Fruit fly (Drosophila melanogaster) whole organism, embryonic: ENCODE results near the gene CG34432.
A peak's percentile ranks its signal among the peaks of the same experiment; 100 is the strongest.

Source experiments
- ATbp ChIP-seq: fragments of 200-800 bp; sonication (Bioruptor generic); optimal IDR thresholded peaks from 2 replicates; lab custom pipeline; 2017; ENCODE audit warnings: missing biosample characterization, mild to moderate bottlenecking, missing genetic modification characterization, missing genetic modification reagents
- Antp ChIP-seq: fragments of 200-800 bp; sonication (Bioruptor generic); optimal IDR thresholded peaks from 3 replicates; lab custom pipeline; 2016; ENCODE audit warnings: missing biosample characterization, missing genetic modification characterization
- Atf3 ChIP-seq: fragments of 200-800 bp; sonication (Bioruptor generic); optimal IDR thresholded peaks from 3 replicates; lab custom pipeline; 2016; ENCODE audit warnings: missing biosample characterization, missing genetic modification characterization
- CG11504 ChIP-seq: fragments of 200-800 bp; sonication (Bioruptor generic); optimal IDR thresholded peaks from 3 replicates; lab custom pipeline; 2019; ENCODE audit warnings: missing biosample characterization, mild to moderate bottlenecking, missing genetic modification characterization, moderate library complexity
- CG1233 ChIP-seq: fragments of 200-800 bp; sonication (Bioruptor generic); optimal IDR thresholded peaks from 4 replicates; lab custom pipeline; 2018; ENCODE audit warnings: missing biosample characterization, mild to moderate bottlenecking, missing genetic modification characterization
- CG14860 ChIP-seq: fragments of 200-800 bp; sonication (Bioruptor generic); IDR thresholded peaks from 3 replicates; pipeline ENCODE4 v1.3.6; 2022; ENCODE audit warnings: missing biosample characterization, missing genetic modification characterization; ENCODE audit not compliant: partially characterized antibody
- CG15269 ChIP-seq: fragments of 200-800 bp; sonication (Bioruptor generic); optimal IDR thresholded peaks from 2 replicates; lab custom pipeline; 2018; ENCODE audit warnings: missing biosample characterization, mild to moderate bottlenecking, missing genetic modification characterization, moderate library complexity
- CG1529 ChIP-seq: fragments of 200-800 bp; sonication (Bioruptor generic); optimal IDR thresholded peaks from 3 replicates; lab custom pipeline; 2018; ENCODE audit warnings: missing biosample characterization, missing genetic modification characterization
- CG16813 ChIP-seq: fragments of 200-800 bp; sonication (Bioruptor generic); IDR thresholded peaks from 3 replicates; pipeline ENCODE4 v1.3.6; 2022; ENCODE audit warnings: missing biosample characterization, missing genetic modification characterization; ENCODE audit not compliant: partially characterized antibody
- CG17328 ChIP-seq: fragments of 200-800 bp; sonication (Bioruptor generic); IDR thresholded peaks from 2 replicates; pipeline ENCODE4 v1.3.6; 2022; ENCODE audit warnings: missing biosample characterization, missing genetic modification characterization
- CG17385 ChIP-seq: fragments of 200-800 bp; sonication (Bioruptor generic); optimal IDR thresholded peaks from 3 replicates; lab custom pipeline; 2018; ENCODE audit warnings: missing biosample characterization, mild to moderate bottlenecking, missing genetic modification characterization
- CG1832 ChIP-seq: fragments of 200-800 bp; sonication (Bioruptor generic); optimal IDR thresholded peaks from 2 replicates; lab custom pipeline; 2017; ENCODE audit warnings: missing biosample characterization, mild to moderate bottlenecking, missing genetic modification characterization, inconsistent platforms
- CG31388 ChIP-seq: fragments of 200-800 bp; sonication (Bioruptor generic); optimal IDR thresholded peaks from 2 replicates; lab custom pipeline; 2016; ENCODE audit warnings: missing biosample characterization, missing genetic modification characterization
- CG3407 ChIP-seq: fragments of 200-800 bp; sonication (Bioruptor generic); optimal IDR thresholded peaks from 2 replicates; lab custom pipeline; 2018; ENCODE audit warnings: missing biosample characterization, mild to moderate bottlenecking, missing genetic modification characterization
- CG34224 ChIP-seq: fragments of 200-800 bp; sonication (Bioruptor generic); IDR thresholded peaks from 3 replicates; pipeline ENCODE4 v1.3.6; 2022; ENCODE audit warnings: missing biosample characterization, missing genetic modification characterization; ENCODE audit not compliant: partially characterized antibody
- CG34376 ChIP-seq: fragments of 200-800 bp; sonication (Bioruptor generic); optimal IDR thresholded peaks from 2 replicates; lab custom pipeline; 2018; ENCODE audit warnings: missing biosample characterization, mild to moderate bottlenecking, missing genetic modification characterization
- CG4328 ChIP-seq: fragments of 200-800 bp; sonication (Bioruptor generic); optimal IDR thresholded peaks from 3 replicates; lab custom pipeline; 2017; ENCODE audit warnings: missing biosample characterization, missing genetic modification reagents, missing genetic modification characterization
- CG4404 ChIP-seq: fragments of 200-800 bp; sonication (Bioruptor generic); IDR thresholded peaks from 2 replicates; pipeline ENCODE4 v1.3.6; 2022; ENCODE audit warnings: missing biosample characterization, missing genetic modification characterization
- CG6683 ChIP-seq: fragments of 200-800 bp; sonication (Bioruptor generic); optimal IDR thresholded peaks from 2 replicates; lab custom pipeline; 2017; ENCODE audit warnings: missing biosample characterization, mild to moderate bottlenecking, missing genetic modification characterization, missing genetic modification reagents
- CG7556 ChIP-seq: fragments of 200-800 bp; sonication (Bioruptor generic); optimal IDR thresholded peaks from 2 replicates; lab custom pipeline; 2017; ENCODE audit warnings: missing biosample characterization, mild to moderate bottlenecking, missing genetic modification characterization
- CG7745 ChIP-seq: fragments of 200-800 bp; sonication (Bioruptor generic); optimal IDR thresholded peaks from 2 replicates; lab custom pipeline; 2018; ENCODE audit warnings: missing biosample characterization, mild to moderate bottlenecking, missing genetic modification characterization, moderate library complexity
- CG8478 ChIP-seq: fragments of >200 bp; optimal IDR thresholded peaks from 2 replicates; lab custom pipeline; 2018
- CG9727 ChIP-seq: fragments of 200-800 bp; sonication (Bioruptor generic); optimal IDR thresholded peaks from 3 replicates; lab custom pipeline; 2017; ENCODE audit warnings: missing biosample characterization, mild to moderate bottlenecking, missing genetic modification characterization
- CHES-1-like ChIP-seq: fragments of 200-800 bp; sonication (Bioruptor generic); optimal IDR thresholded peaks from 2 replicates; lab custom pipeline; 2016; ENCODE audit warnings: missing biosample characterization, missing genetic modification characterization
- Camta ChIP-seq: fragments of 200-800 bp; sonication (Bioruptor generic); optimal IDR thresholded peaks from 2 replicates; lab custom pipeline; 2016; ENCODE audit warnings: missing biosample characterization, missing genetic modification characterization
- Dbx ChIP-seq: fragments of 200-800 bp; sonication (Bioruptor generic); IDR thresholded peaks from 3 replicates; pipeline ENCODE4 v1.3.6; 2022; ENCODE audit warnings: missing biosample characterization, missing genetic modification characterization
- Dp ChIP-seq: fragments of 200-800 bp; sonication (Bioruptor generic); optimal IDR thresholded peaks from 2 replicates; lab custom pipeline; 2018; ENCODE audit warnings: missing biosample characterization, mild to moderate bottlenecking, missing genetic modification characterization, moderate library complexity
- Ets97D ChIP-seq: fragments of 200-800 bp; sonication (Bioruptor generic); optimal IDR thresholded peaks from 3 replicates; lab custom pipeline; 2016; ENCODE audit warnings: missing biosample characterization, missing genetic modification characterization
- HLH4C ChIP-seq: fragments of 200-800 bp; sonication (Bioruptor generic); IDR thresholded peaks from 3 replicates; pipeline ENCODE4 v1.3.6; 2022; ENCODE audit warnings: missing biosample characterization, missing genetic modification characterization; ENCODE audit not compliant: partially characterized antibody
- HLH54F ChIP-seq: fragments of 200-800 bp; sonication (Bioruptor generic); optimal IDR thresholded peaks from 3 replicates; lab custom pipeline; 2016; ENCODE audit warnings: missing biosample characterization, missing genetic modification characterization
- Hmr ChIP-seq: fragments of 200-800 bp; sonication (Bioruptor generic); optimal IDR thresholded peaks from 3 replicates; lab custom pipeline; 2017; ENCODE audit warnings: mild to moderate bottlenecking, missing biosample characterization, missing genetic modification reagents, missing genetic modification characterization
- Myb ChIP-seq: fragments of 200-800 bp; sonication (Bioruptor generic); optimal IDR thresholded peaks from 2 replicates; lab custom pipeline; 2016; ENCODE audit warnings: missing biosample characterization, missing genetic modification characterization
- NfI ChIP-seq: fragments of 200-800 bp; sonication (Bioruptor generic); optimal IDR thresholded peaks from 3 replicates; lab custom pipeline; 2018; ENCODE audit warnings: missing biosample characterization, mild to moderate bottlenecking, missing genetic modification characterization, moderate library complexity
- Sox102F ChIP-seq: fragments of 200-800 bp; sonication (Bioruptor generic); optimal IDR thresholded peaks from 2 replicates; lab custom pipeline; 2018; ENCODE audit warnings: missing biosample characterization, mild to moderate bottlenecking, missing genetic modification characterization, moderate library complexity
- Xbp1 ChIP-seq: fragments of 200-800 bp; sonication (Bioruptor generic); optimal IDR thresholded peaks from 3 replicates; lab custom pipeline; 2016; ENCODE audit warnings: missing biosample characterization, mild to moderate bottlenecking, missing genetic modification characterization
- dati ChIP-seq: fragments of 200-800 bp; sonication (Bioruptor generic); IDR thresholded peaks from 2 replicates; pipeline ENCODE4 v1.3.6; 2022; ENCODE audit warnings: missing biosample characterization, missing genetic modification characterization
- dmrt11E ChIP-seq: fragments of 200-800 bp; sonication (Bioruptor generic); optimal IDR thresholded peaks from 3 replicates; lab custom pipeline; 2018; ENCODE audit warnings: missing biosample characterization, mild to moderate bottlenecking, missing genetic modification characterization, moderate library complexity
- fu2 ChIP-seq: fragments of 200-800 bp; sonication (Bioruptor generic); optimal IDR thresholded peaks from 2 replicates; lab custom pipeline; 2016; ENCODE audit warnings: missing biosample characterization, missing genetic modification characterization
- h ChIP-seq: fragments of >200 bp; optimal IDR thresholded peaks from 2 replicates; lab custom pipeline; 2017
- kay ChIP-seq: fragments of 200-800 bp; sonication (Bioruptor generic); optimal IDR thresholded peaks from 2 replicates; lab custom pipeline; 2016; ENCODE audit warnings: missing biosample characterization, missing genetic modification characterization
- lilli ChIP-seq: fragments of 200-800 bp; sonication (Bioruptor generic); optimal IDR thresholded peaks from 3 replicates; lab custom pipeline; 2016; ENCODE audit warnings: missing biosample characterization, missing genetic modification characterization
- nau ChIP-seq: fragments of 200-800 bp; sonication (Bioruptor generic); optimal IDR thresholded peaks from 3 replicates; lab custom pipeline; 2017; ENCODE audit warnings: missing biosample characterization, mild to moderate bottlenecking, missing genetic modification characterization, missing genetic modification reagents
- nerfin-1 ChIP-seq: fragments of 200-800 bp; sonication (Bioruptor generic); optimal IDR thresholded peaks from 3 replicates; lab custom pipeline; 2019; ENCODE audit warnings: missing biosample characterization, mild to moderate bottlenecking, missing genetic modification characterization, moderate library complexity
- nom ChIP-seq: fragments of 200-800 bp; sonication (Bioruptor generic); optimal IDR thresholded peaks from 2 replicates; lab custom pipeline; 2017; ENCODE audit warnings: missing biosample characterization, missing genetic modification characterization, mild to moderate bottlenecking, moderate library complexity, missing genetic modification reagents
- repo ChIP-seq: fragments of 200-800 bp; sonication (Bioruptor generic); optimal IDR thresholded peaks from 2 replicates; lab custom pipeline; 2016; ENCODE audit warnings: missing biosample characterization, missing genetic modification characterization
- salm ChIP-seq: fragments of 200-800 bp; sonication (Bioruptor generic); optimal IDR thresholded peaks from 2 replicates; lab custom pipeline; 2018; ENCODE audit warnings: missing biosample characterization, mild to moderate bottlenecking, missing genetic modification characterization
- sens ChIP-seq: fragments of 200-800 bp; sonication (Bioruptor generic); peaks from one replicate; lab custom pipeline; 2016; ENCODE audit warnings: missing biosample characterization, missing genetic modification characterization
- shn ChIP-seq: fragments of 200-800 bp; sonication (Bioruptor generic); optimal IDR thresholded peaks from 3 replicates; lab custom pipeline; 2016; ENCODE audit warnings: missing biosample characterization, missing genetic modification characterization
- sima ChIP-seq: fragments of 200-800 bp; sonication (Bioruptor generic); optimal IDR thresholded peaks from 2 replicates; lab custom pipeline; 2016; ENCODE audit warnings: missing biosample characterization, missing genetic modification characterization
- sug ChIP-seq: fragments of 200-800 bp; optimal IDR thresholded peaks from 2 replicates; lab custom pipeline; 2019; ENCODE audit warnings: missing biosample characterization, mild to moderate bottlenecking, missing genetic modification characterization, moderate library complexity
- tll ChIP-seq, 2 experiments: fragments of 200-800 bp in 1 of 2; fragments of >200 bp in 1 of 2; sonication (Bioruptor generic) in 1 of 2; optimal IDR thresholded peaks; 2 replicates each; lab custom pipeline; 2017 to 2019; ENCODE audit warnings: missing biosample characterization in 2 of 2, missing genetic modification characterization in 2 of 2, mild to moderate bottlenecking in 1 of 2, moderate library complexity in 1 of 2
- zf30C ChIP-seq: fragments of 200-800 bp; sonication (Bioruptor generic); optimal IDR thresholded peaks from 3 replicates; lab custom pipeline; 2018; ENCODE audit warnings: missing biosample characterization, mild to moderate bottlenecking, missing genetic modification characterization

CG34432 gene

dm6 chr3R:30643240-30643639 is 5.7 kb upstream of the CG34432 start (continued):
- TF ChIP-seq CG4328 (GFP tag; lab: Kevin White, UChicago) (no peak), CG11504 (tag; lab: Kevin White, UChicago) (no peak), CG7556 (peak; percentile 8), Atf3 (GFP tag; lab: Kevin White, UChicago) (no peak), Dbx (GFP tag; lab: Robert Waterston, UW) (no peak), kay (GFP tag; lab: Kevin White, UChicago) (no peak), sima (GFP tag; lab: Kevin White, UChicago) (no peak), CG7745 (tag; lab: Kevin White, UChicago) (no peak), zf30C (GFP tag; lab: Kevin White, UChicago) (no peak), nau (no peak), Ets97D (GFP tag; lab: Kevin White, UChicago) (no peak), lilli (GFP tag; lab: Kevin White, UChicago) (peak; percentile 12), sug (tag; lab: Kevin White, UChicago) (no peak), NfI (GFP tag; lab: Kevin White, UChicago) (no peak), CG31388 (GFP tag; lab: Kevin White, UChicago) (no peak), CG34224 (GFP tag; lab: Robert Waterston, UW) (no peak), shn (no peak), Xbp1 (GFP tag; lab: Kevin White, UChicago) (peak; percentile 24), CG3407 (GFP tag; lab: Kevin White, UChicago) (no peak), HLH54F (no peak), nom (no peak), repo (GFP tag; lab: Kevin White, UChicago) (no peak), Antp (GFP tag; lab: Kevin White, UChicago) (no peak), CG9727 (GFP tag; lab: Kevin White, UChicago) (peak; percentile 23), tll (GFP tag; optimal IDR thresholded peaks at IDR 0.05; lab: Kevin White, UChicago) (no peak), CG1233 (GFP tag; lab: Kevin White, UChicago) (peak; percentile 15), CG1832 (GFP tag; lab: Kevin White, UChicago) (no peak), dati (GFP tag; lab: Robert Waterston, UW) (no peak), CG15269 (no peak), Camta (GFP tag; lab: Kevin White, UChicago) (no peak), Hmr (GFP tag; lab: Kevin White, UChicago) (no peak), CG1529 (no peak), sens (peak; percentile 77), Myb (GFP tag; lab: Kevin White, UChicago) (no peak), CG4404 (GFP tag; lab: Robert Waterston, UW) (peak; percentile 53; the same call in 1 of the 2 replicates), dmrt11E (tag; lab: Kevin White, UChicago) (peak; percentile 42), Dp (GFP tag; lab: Kevin White, UChicago) (no peak), CG17328 (GFP tag; lab: Robert Waterston, UW) (no peak), CG6683 (no peak), CG16813 (GFP tag; lab: Robert Waterston, UW) (no peak), CG14860 (GFP tag; lab: Robert Waterston, UW) (no peak), CHES-1-like (no peak), CG34376 (GFP tag; lab: Kevin White, UChicago) (no peak), Sox102F (GFP tag; lab: Kevin White, UChicago) (peak; percentile 14), CG8478 (lab: Kevin White, UChicago) (no peak), ATbp (GFP tag; lab: Kevin White, UChicago) (no peak), CG17385 (GFP tag; lab: Kevin White, UChicago) (no peak), fu2 (no peak), nerfin-1 (tag; lab: Kevin White, UChicago) (no peak), HLH4C (GFP tag; lab: Robert Waterston, UW) (no peak), h (no peak), salm (tag; lab: Kevin White, UChicago) (no peak)
